Worm (Caenorhabditis elegans) whole organism, L4 larva: ENCODE data around the gene F23F1.10.

ENCODE experiments used
- F44E2.7 ChIP-seq: fragments of 200-800 bp; sonication (Bioruptor generic); IDR thresholded peaks from 2 replicates; pipeline ENCODE4 v2.1.2; 2022; ENCODE audit warnings: missing genetic modification characterization, missing compliant biosample characterization
- T26A8.4 ChIP-seq: fragments of 200-800 bp; sonication (Bioruptor generic); IDR thresholded peaks from 2 replicates; pipeline ENCODE4 v1.3.6; 2022; ENCODE audit warnings: missing genetic modification characterization, missing compliant biosample characterization
- Y5F2A.4 ChIP-seq: fragments of 200-800 bp; sonication (Bioruptor generic); optimal IDR thresholded peaks from 2 replicates; lab custom pipeline; 2018; ENCODE audit warnings: mild to moderate bottlenecking, missing genetic modification characterization, missing compliant biosample characterization
- Y75B8A.6 ChIP-seq: fragments of 200-800 bp; sonication (Bioruptor generic); IDR thresholded peaks from 2 replicates; pipeline ENCODE4 v1.3.6; 2022; ENCODE audit warnings: missing genetic modification reagents, missing genetic modification characterization, missing compliant biosample characterization
- ama-1 ChIP-seq: fragments of 150-350 bp; optimal IDR thresholded peaks from 2 replicates; lab custom pipeline; 2014; ENCODE audit warnings: inconsistent platforms, mixed read lengths
- arid-1 ChIP-seq: fragments of 200-800 bp; sonication (Bioruptor generic); conservative IDR thresholded peaks from 2 replicates; pipeline ENCODE4 v1.3.6; 2022; ENCODE audit warnings: missing genetic modification reagents, missing genetic modification characterization, missing compliant biosample characterization
- ceh-20 ChIP-seq: fragments of 200-800 bp; sonication (Bioruptor generic); IDR thresholded peaks from 2 replicates; pipeline ENCODE4 v1.3.6; 2022; ENCODE audit warnings: missing genetic modification reagents, missing genetic modification characterization, missing compliant biosample characterization
- ceh-44 ChIP-seq: fragments of 200-800 bp; sonication (Bioruptor generic); IDR thresholded peaks from 2 replicates; pipeline ENCODE4 v1.3.6; 2022; ENCODE audit warnings: missing genetic modification reagents, missing genetic modification characterization, missing compliant biosample characterization
- ceh-62 ChIP-seq: sonication (generic microtip); optimal IDR thresholded peaks from 2 replicates; lab custom pipeline; 2017; ENCODE audit warnings: missing biosample characterization, missing genetic modification characterization
- ces-1 ChIP-seq: fragments of 150-350 bp; sonication (generic microtip); optimal IDR thresholded peaks from 4 replicates; lab custom pipeline; 2014; ENCODE audit warnings: missing biosample characterization, missing genetic modification reagents, missing genetic modification characterization
- daf-12 ChIP-seq: fragments of 150-350 bp; optimal IDR thresholded peaks from 2 replicates; lab custom pipeline; 2014; ENCODE audit warnings: missing biosample characterization, missing genetic modification reagents, missing genetic modification characterization
- daf-16 ChIP-seq, 3 experiments: sonication (generic microtip); optimal IDR thresholded peaks; 2 replicates each; lab custom pipeline; 2016 to 2017; ENCODE audit warnings: missing genetic modification characterization in 3 of 3, missing genetic modification reagents in 3 of 3, mild to moderate bottlenecking in 2 of 3, missing compliant biosample characterization in 2 of 3, missing biosample characterization in 1 of 3, moderate library complexity in 1 of 3
- daf-19 ChIP-seq: fragments of 200-800 bp; sonication (Bioruptor generic); conservative IDR thresholded peaks from 2 replicates; pipeline ENCODE4 v1.3.6; 2022; ENCODE audit warnings: missing genetic modification characterization, missing compliant biosample characterization
- dmd-8 ChIP-seq: fragments of 200-800 bp; sonication (Bioruptor generic); IDR thresholded peaks from 2 replicates; pipeline ENCODE4 v1.3.6; 2022; ENCODE audit warnings: missing genetic modification characterization, missing compliant biosample characterization
- dmd-9 ChIP-seq: fragments of 200-800 bp; sonication (Bioruptor generic); IDR thresholded peaks from 2 replicates; pipeline ENCODE4 v1.3.6; 2022; ENCODE audit warnings: missing genetic modification reagents, missing genetic modification characterization, missing compliant biosample characterization
- duxl-1 ChIP-seq: sonication (generic microtip); optimal IDR thresholded peaks from 2 replicates; lab custom pipeline; 2016; ENCODE audit warnings: mild to moderate bottlenecking, missing genetic modification characterization, moderate library complexity, missing compliant biosample characterization; ENCODE audit not compliant: poor library complexity
- egl-27 ChIP-seq: sonication (generic microtip); optimal IDR thresholded peaks from 3 replicates; lab custom pipeline; 2017; ENCODE audit warnings: missing biosample characterization, missing genetic modification reagents, missing genetic modification characterization
- hif-1 ChIP-seq, 2 experiments: sonication (generic microtip); optimal IDR thresholded peaks; 2 replicates each; lab custom pipeline; 2016 to 2017; ENCODE audit warnings: missing compliant biosample characterization in 2 of 2, missing genetic modification characterization in 2 of 2, missing genetic modification reagents in 2 of 2, missing genotype in 2 of 2, mild to moderate bottlenecking in 1 of 2
- jun-1 ChIP-seq: fragments of 150-350 bp; optimal IDR thresholded peaks from 2 replicates; lab custom pipeline; 2014; ENCODE audit warnings: missing biosample characterization, missing genetic modification reagents, missing genetic modification characterization
- lin-13 ChIP-seq: fragments of 150-350 bp; optimal IDR thresholded peaks from 2 replicates; lab custom pipeline; 2014; ENCODE audit warnings: missing biosample characterization, missing genetic modification reagents, missing genetic modification characterization
- lin-15B ChIP-seq: fragments of 150-350 bp; sonication (generic microtip); optimal IDR thresholded peaks from 3 replicates; lab custom pipeline; 2014; ENCODE audit warnings: missing biosample characterization, missing genetic modification characterization
- lin-38 ChIP-seq: fragments of 200-800 bp; sonication (Bioruptor generic); IDR thresholded peaks from 2 replicates; pipeline ENCODE4 v1.3.6; 2022; ENCODE audit warnings: missing genetic modification reagents, missing genetic modification characterization, missing compliant biosample characterization
- lir-3 ChIP-seq: sonication (generic microtip); optimal IDR thresholded peaks from 2 replicates; lab custom pipeline; 2016; ENCODE audit warnings: mild to moderate bottlenecking, missing genetic modification characterization, missing compliant biosample characterization
- lsy-2 ChIP-seq, 2 experiments: fragments of 150-350 bp in 1 of 2; sonication (generic microtip) in 1 of 2; optimal IDR thresholded peaks; 2 replicates each; lab custom pipeline; 2014 to 2017; ENCODE audit warnings: missing biosample characterization in 2 of 2, missing genetic modification characterization in 2 of 2
- madf-5 ChIP-seq, 2 experiments: fragments of 200-800 bp; sonication (Bioruptor generic); IDR thresholded peaks; 2 replicates each; pipeline ENCODE4 v1.3.6; 2022; ENCODE audit warnings: missing compliant biosample characterization in 2 of 2, missing genetic modification characterization in 2 of 2
- madf-9 ChIP-seq: fragments of 200-800 bp; sonication (Bioruptor generic); conservative IDR thresholded peaks from 2 replicates; pipeline ENCODE4 v1.3.6; 2022; ENCODE audit warnings: missing genetic modification reagents, missing genetic modification characterization, missing compliant biosample characterization
- mdl-1 ChIP-seq, 2 experiments: fragments of 150-350 bp in 1 of 2; sonication (generic microtip) in 1 of 2; optimal IDR thresholded peaks; 2 replicates each; lab custom pipeline; 2014 to 2017; ENCODE audit warnings: missing biosample characterization in 2 of 2, missing genetic modification characterization in 2 of 2
- mep-1 ChIP-seq: fragments of 150-350 bp; sonication (generic microtip); optimal IDR thresholded peaks from 3 replicates; lab custom pipeline; 2014; ENCODE audit warnings: missing biosample characterization, missing genetic modification characterization
- mes-2 ChIP-seq: sonication (generic microtip); optimal IDR thresholded peaks from 2 replicates; lab custom pipeline; 2016; ENCODE audit warnings: missing genotype, mild to moderate bottlenecking, missing genetic modification characterization, missing compliant biosample characterization; ENCODE audit not compliant: poor library complexity, severe bottlenecking
- nhr-10 ChIP-seq: fragments of 150-350 bp; optimal IDR thresholded peaks from 2 replicates; lab custom pipeline; 2014; ENCODE audit warnings: missing biosample characterization, missing genetic modification characterization
- nhr-102 ChIP-seq: sonication (generic microtip); optimal IDR thresholded peaks from 2 replicates; lab custom pipeline; 2016; ENCODE audit warnings: mild to moderate bottlenecking, missing genetic modification characterization, moderate library complexity, missing compliant biosample characterization
- nhr-11 ChIP-seq: fragments of 150-350 bp; optimal IDR thresholded peaks from 2 replicates; lab custom pipeline; 2014; ENCODE audit warnings: missing biosample characterization, missing genetic modification characterization
- nhr-25 ChIP-seq: sonication (generic microtip); optimal IDR thresholded peaks from 2 replicates; lab custom pipeline; 2017; ENCODE audit warnings: missing genetic modification characterization, mild to moderate bottlenecking, missing compliant biosample characterization, antibody characterized with exemption, moderate library complexity, borderline replicate concordance; ENCODE audit not compliant: insufficient read depth
- nhr-28 ChIP-seq: fragments of 150-350 bp; optimal IDR thresholded peaks from 2 replicates; lab custom pipeline; 2014; ENCODE audit warnings: missing biosample characterization, missing genetic modification characterization
- nhr-41 ChIP-seq: fragments of 200-800 bp; sonication (Bioruptor generic); IDR thresholded peaks from 2 replicates; pipeline ENCODE4 v1.3.6; 2022; ENCODE audit warnings: missing genetic modification reagents, missing genetic modification characterization, missing compliant biosample characterization
- php-3 ChIP-seq: fragments of 200-800 bp; sonication (Bioruptor generic); IDR thresholded peaks from 2 replicates; pipeline ENCODE4 v1.3.6; 2022; ENCODE audit warnings: missing genetic modification reagents, missing genetic modification characterization, missing compliant biosample characterization
- rbr-2 ChIP-seq: sonication (generic microtip); optimal IDR thresholded peaks from 2 replicates; lab custom pipeline; 2016; ENCODE audit warnings: missing genotype, missing genetic modification characterization, missing compliant biosample characterization
- set-16 ChIP-seq: fragments of 200-800 bp; sonication (Bioruptor generic); IDR thresholded peaks from 2 replicates; pipeline ENCODE4 v1.3.6; 2022; ENCODE audit warnings: missing genetic modification reagents, missing genetic modification characterization, missing compliant biosample characterization
- snpc-1.2 ChIP-seq: fragments of 200-800 bp; sonication (Bioruptor generic); IDR thresholded peaks from 2 replicates; pipeline ENCODE4 v1.3.6; 2022; ENCODE audit warnings: missing genetic modification reagents, missing genetic modification characterization, missing compliant biosample characterization
- snpc-4 ChIP-seq: fragments of 150-350 bp; optimal IDR thresholded peaks from 2 replicates; lab custom pipeline; 2014; ENCODE audit warnings: missing biosample characterization, missing genetic modification characterization
- spr-1 ChIP-seq: sonication (generic microtip); optimal IDR thresholded peaks from 2 replicates; lab custom pipeline; 2016; ENCODE audit warnings: mild to moderate bottlenecking, missing genetic modification characterization, missing compliant biosample characterization
- spr-3 ChIP-seq: fragments of 200-800 bp; sonication (Bioruptor generic); optimal IDR thresholded peaks from 2 replicates; lab custom pipeline; 2018; ENCODE audit warnings: mild to moderate bottlenecking, missing genetic modification characterization, missing compliant biosample characterization
- tra-1 ChIP-seq: fragments of 200-800 bp; sonication (Bioruptor generic); IDR thresholded peaks from 2 replicates; pipeline ENCODE4 v1.3.6; 2022; ENCODE audit warnings: missing genetic modification reagents, missing genetic modification characterization, missing compliant biosample characterization
- unc-62 ChIP-seq, 3 experiments: fragments of 150-350 bp in 1 of 3; sonication (generic microtip); optimal IDR thresholded peaks in 2 of 3; peaks in 1 of 3; 1 replicate in 1 of 3; 2 replicates in 2 of 3; lab custom pipeline; 2014 to 2017; ENCODE audit warnings: missing biosample characterization in 3 of 3, missing genetic modification characterization in 3 of 3, missing genetic modification reagents in 3 of 3, missing genotype in 1 of 3
- zag-1 ChIP-seq: fragments of 150-350 bp; optimal IDR thresholded peaks from 2 replicates; lab custom pipeline; 2014; ENCODE audit warnings: missing biosample characterization, missing genetic modification characterization
- zfp-2 ChIP-seq: sonication (generic microtip); optimal IDR thresholded peaks from 2 replicates; lab custom pipeline; 2016; ENCODE audit warnings: mild to moderate bottlenecking, missing genetic modification characterization, missing compliant biosample characterization

The F23F1.10 gene

DNA sequence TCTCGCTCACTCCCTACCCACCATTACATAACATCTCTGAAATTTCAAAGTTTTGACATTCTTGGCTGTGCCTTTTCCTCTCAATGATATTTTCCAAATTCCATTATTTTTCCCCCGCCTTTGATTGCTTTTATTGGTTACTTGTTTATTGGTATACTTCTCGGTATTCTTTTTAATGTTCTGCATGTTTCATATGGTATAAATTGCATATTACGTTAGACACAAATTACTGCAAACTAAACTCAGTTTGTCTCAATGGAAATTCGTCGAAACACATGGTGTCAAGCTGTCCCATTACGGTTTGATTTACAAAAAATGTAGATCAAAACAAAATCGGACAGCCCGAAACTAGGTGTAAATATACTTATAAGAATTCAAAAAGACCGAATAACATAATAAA is 19.8 kb downstream of the F23F1.10 start:
- TF ChIP-seq mep-1 (tag; lab: Kevin White, UChicago) (peak; percentile 16), madf-9 (GFP tag; lab: Robert Waterston, UW) (no peak), ceh-62 (tag; lab: Kevin White, UChicago) (no peak)

- TF ChIP-seq tra-1 = no peak
- no peak for TF ChIP-seq lin-13 (GFP tag; lab: Kevin White, UChicago)
- TF ChIP-seq spr-1 (tag; lab: Kevin White, UChicago) = no peak
- no peak for TF ChIP-seq daf-12 (tag; lab: Kevin White, UChicago)
- TF ChIP-seq ces-1 (GFP tag; lab: Kevin White, UChicago) = no peak
- TF ChIP-seq hif-1 (tag; optimal IDR thresholded peaks at IDR 0.05; lab: Kevin White, UChicago) = no peak
- no peak for TF ChIP-seq dmd-8 (GFP tag; lab: Robert Waterston, UW)
- no peak for TF ChIP-seq nhr-25 (tag; lab: Kevin White, UChicago)
- TF ChIP-seq nhr-11 = no peak
- no peak for TF ChIP-seq unc-62 (GFP tag; optimal IDR thresholded peaks at IDR 0.05 in 1 of 2; lab: Kevin White, UChicago)
- no peak for TF ChIP-seq unc-62 (tag; optimal IDR thresholded peaks at IDR 0.05; lab: Kevin White, UChicago)
- TF ChIP-seq daf-19 (GFP tag; lab: Robert Waterston, UW) = no peak
- TF ChIP-seq php-3 (GFP tag; lab: Robert Waterston, UW) = no peak
- TF ChIP-seq Y75B8A.6 = no peak
- TF ChIP-seq set-16 (GFP tag; lab: Robert Waterston, UW) = no peak
- TF ChIP-seq dmd-9 (GFP tag; lab: Robert Waterston, UW) = no peak
- TF ChIP-seq duxl-1 = no peak
- no peak for TF ChIP-seq rbr-2
- no peak for TF ChIP-seq mdl-1 (tag; optimal IDR thresholded peaks at IDR 0.05; lab: Kevin White, UChicago)
These were observed 22.5 kb downstream of the F23F1.10 start, which contains the start of gene gmeb-1 for ce11 chrII:19238-19637. Gene gmeb-1, plus strand, starts transcription at chrII:19538.

DNA sequence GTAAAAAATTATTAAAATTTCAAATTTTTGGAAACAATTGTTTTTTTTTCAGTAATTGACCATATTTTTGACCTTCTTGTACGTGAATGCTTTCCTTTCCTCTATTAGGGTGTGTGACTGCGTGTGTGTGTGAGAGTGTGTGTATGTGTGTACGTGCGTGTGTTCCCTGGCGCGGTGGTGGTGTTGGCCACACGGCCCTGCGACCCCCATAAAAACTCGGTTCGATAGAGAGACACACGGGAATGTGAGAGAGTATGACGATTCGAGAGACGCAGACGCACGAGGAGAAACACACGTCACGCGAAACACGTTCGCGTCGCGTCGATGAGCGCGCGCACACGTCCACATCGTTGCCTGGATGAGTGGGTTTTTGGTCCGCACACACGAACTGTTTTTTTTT is 23.0 kb downstream of the F23F1.10 start:
- TF ChIP-seq jun-1 (no peak), ceh-62 (tag; lab: Kevin White, UChicago) (no peak), nhr-102 (tag; lab: Kevin White, UChicago) (peak; percentile 38), snpc-1.2 (GFP tag; lab: Robert Waterston, UW) (no peak), lir-3 (tag; lab: Kevin White, UChicago) (no peak), egl-27 (no peak), mep-1 (tag; lab: Kevin White, UChicago) (peak; percentile 84), lin-38 (GFP tag; lab: Robert Waterston, UW) (no peak), zfp-2 (no peak), php-3 (GFP tag; lab: Robert Waterston, UW) (peak; percentile 72), spr-1 (tag; lab: Kevin White, UChicago) (peak; percentile 72), madf-9 (GFP tag; lab: Robert Waterston, UW) (peak; percentile 64; the same call in 1 of the 2 replicates), ama-1 (lab: Kevin White, UChicago) (no peak), mes-2 (tag; lab: Kevin White, UChicago) (peak; percentile 80), lin-15B (tag; lab: Kevin White, UChicago) (no peak), tra-1 (0 out of 2 replicates have a peak, but pooled peaks have one; percentile 52), arid-1 (peak; percentile 36; the same call in 1 of the 2 replicates), nhr-10 (tag; lab: Kevin White, UChicago) (no peak), T26A8.4 (GFP tag; lab: Robert Waterston, UW) (peak; percentile 68; the same call in 1 of the 2 replicates), daf-16 (GFP tag; optimal IDR thresholded peaks at IDR 0.05; lab: Kevin White, UChicago) (peak in 1 of 2 experiments; percentile 30), daf-16 (tag; optimal IDR thresholded peaks at IDR 0.05; lab: Kevin White, UChicago) (peak; percentile 60), Y5F2A.4 (GFP tag; lab: Kevin White, UChicago) (no peak), nhr-28 (tag; lab: Kevin White, UChicago) (peak; percentile 91), snpc-4 (tag; lab: Kevin White, UChicago) (no peak), F44E2.7 (GFP tag; lab: Robert Waterston, UW) (no peak), spr-3 (GFP tag; lab: Kevin White, UChicago) (no peak), ceh-44 (GFP tag; lab: Robert Waterston, UW) (peak; percentile 16; the same call in 1 of the 2 replicates), madf-5 (GFP tag; IDR thresholded peaks at IDR 0.05; lab: Robert Waterston, UW) (no peak), zag-1 (tag; lab: Kevin White, UChicago) (no peak), ceh-20 (GFP tag; lab: Robert Waterston, UW) (peak; percentile 82; the same call in 1 of the 2 replicates), lsy-2 (tag; optimal IDR thresholded peaks at IDR 0.05; lab: Kevin White, UChicago) (peak; percentile 42 to 69), nhr-41 (peak; percentile 91)
